Fruit fly (Drosophila melanogaster) whole organism, adult: ENCODE data around the gene CG42729.

ENCODE experiments used
- CG11617 ChIP-seq: fragments of 200-800 bp; sonication (Bioruptor generic); optimal IDR thresholded peaks from 2 replicates; lab custom pipeline; 2017; ENCODE audit warnings: mild to moderate bottlenecking, missing biosample characterization, missing genetic modification reagents, missing genetic modification characterization
- CG12768 ChIP-seq: fragments of 200-800 bp; sonication (Bioruptor generic); optimal IDR thresholded peaks from 2 replicates; lab custom pipeline; 2017; ENCODE audit warnings: missing biosample characterization, missing genetic modification characterization, mild to moderate bottlenecking, moderate library complexity, missing genetic modification reagents
- CG14711 ChIP-seq: fragments of 200-800 bp; sonication (Bioruptor generic); optimal IDR thresholded peaks from 2 replicates; lab custom pipeline; 2018; ENCODE audit warnings: missing biosample characterization, mild to moderate bottlenecking, missing genetic modification characterization, moderate library complexity
- CG1620 ChIP-seq: fragments of 200-800 bp; sonication (Bioruptor generic); optimal IDR thresholded peaks from 2 replicates; lab custom pipeline; 2016; ENCODE audit warnings: missing biosample characterization, missing genetic modification characterization
- CG33017 ChIP-seq: fragments of 200-800 bp; sonication (Bioruptor generic); optimal IDR thresholded peaks from 2 replicates; lab custom pipeline; 2018; ENCODE audit warnings: missing biosample characterization, mild to moderate bottlenecking, missing genetic modification characterization, moderate library complexity
- CG5204 ChIP-seq: fragments of 200-800 bp; sonication (Bioruptor generic); optimal IDR thresholded peaks from 2 replicates; lab custom pipeline; 2016; ENCODE audit warnings: missing biosample characterization, missing genetic modification characterization
- CG7045 ChIP-seq: fragments of 200-800 bp; sonication (Bioruptor generic); optimal IDR thresholded peaks from 2 replicates; lab custom pipeline; 2017; ENCODE audit warnings: missing biosample characterization, mild to moderate bottlenecking, missing genetic modification characterization
- CG7101 ChIP-seq: fragments of 200-800 bp; sonication (Bioruptor generic); optimal IDR thresholded peaks from 2 replicates; lab custom pipeline; 2018; ENCODE audit warnings: missing biosample characterization, mild to moderate bottlenecking, missing genetic modification characterization, moderate library complexity
- Clk ChIP-seq: fragments of 200-800 bp; sonication (Bioruptor generic); optimal IDR thresholded peaks from 2 replicates; lab custom pipeline; 2017; ENCODE audit warnings: missing biosample characterization, missing genetic modification characterization
- Crg-1 ChIP-seq: fragments of 200-800 bp; sonication (Bioruptor generic); optimal IDR thresholded peaks from 2 replicates; lab custom pipeline; 2016; ENCODE audit warnings: missing biosample characterization, missing genetic modification characterization
- Hr96 ChIP-seq: fragments of 200-800 bp; sonication (Bioruptor generic); optimal IDR thresholded peaks from 2 replicates; lab custom pipeline; 2016; ENCODE audit warnings: missing biosample characterization, missing genetic modification characterization
- Mnt ChIP-seq: fragments of 200-800 bp; sonication (Bioruptor generic); optimal IDR thresholded peaks from 2 replicates; lab custom pipeline; 2016; ENCODE audit warnings: missing biosample characterization, mild to moderate bottlenecking, missing genetic modification characterization
- bab1 ChIP-seq: fragments of 200-800 bp; sonication (Bioruptor generic); optimal IDR thresholded peaks from 3 replicates; lab custom pipeline; 2019; ENCODE audit warnings: missing biosample characterization, mild to moderate bottlenecking, missing genetic modification characterization, moderate library complexity
- cic ChIP-seq: fragments of 200-800 bp; sonication (Bioruptor generic); optimal IDR thresholded peaks from 2 replicates; lab custom pipeline; 2017; ENCODE audit warnings: missing biosample characterization, mild to moderate bottlenecking, missing genetic modification characterization, moderate library complexity
- cnc ChIP-seq, 2 experiments: fragments of >200 bp; optimal IDR thresholded peaks; 2 replicates each; lab custom pipeline; 2017
- kay ChIP-seq: fragments of 200-800 bp; sonication (Bioruptor generic); peaks from one replicate; lab custom pipeline; 2016; ENCODE audit warnings: missing biosample characterization, missing genetic modification characterization, borderline replicate concordance
- ovo ChIP-seq: fragments of 200-800 bp; sonication (Bioruptor generic); optimal IDR thresholded peaks from 2 replicates; lab custom pipeline; 2016; ENCODE audit warnings: missing biosample characterization, missing genetic modification characterization
- pad ChIP-seq: fragments of 200-800 bp; sonication (Bioruptor generic); optimal IDR thresholded peaks from 3 replicates; lab custom pipeline; 2017; ENCODE audit warnings: missing biosample characterization, missing genetic modification characterization, mild to moderate bottlenecking, moderate library complexity, missing genetic modification reagents
- tj ChIP-seq: fragments of 200-800 bp; sonication (Bioruptor generic); optimal IDR thresholded peaks from 3 replicates; lab custom pipeline; 2017; ENCODE audit warnings: missing biosample characterization, mild to moderate bottlenecking, missing genetic modification characterization, moderate library complexity
- toe ChIP-seq: fragments of 200-800 bp; sonication (Bioruptor generic); optimal IDR thresholded peaks from 2 replicates; lab custom pipeline; 2016; ENCODE audit warnings: missing biosample characterization, missing genetic modification characterization

CG42729 gene

dm6 chr3L:15523806-15524346, 3.4 kb downstream of the CG42729 start, which contains the start of gene CG7945:
Gene CG7945 (minus strand): TSS chr3L:15524137.
- TF ChIP-seq Mnt (GFP tag; lab: Kevin White, UChicago) (no peak), cic (no peak), CG5204 (GFP tag; lab: Kevin White, UChicago) (no peak), Crg-1 (GFP tag; lab: Kevin White, UChicago) (no peak), CG11617 (GFP tag; lab: Kevin White, UChicago) (no peak), tj (GFP tag; lab: Kevin White, UChicago) (no peak), CG12768 (GFP tag; lab: Kevin White, UChicago) (no peak), Hr96 (GFP tag; lab: Kevin White, UChicago) (no peak), toe (no peak), CG1620 (GFP tag; lab: Kevin White, UChicago) (no peak), pad (no peak), CG7101 (tag; lab: Kevin White, UChicago) (no peak), cnc (optimal IDR thresholded peaks at IDR 0.05; lab: Kevin White, UChicago) (no peak), kay (GFP tag; lab: Kevin White, UChicago) (peak; percentile 8), ovo (GFP tag; lab: Kevin White, UChicago) (no peak), CG14711 (tag; lab: Kevin White, UChicago) (no peak), CG33017 (tag; lab: Kevin White, UChicago) (no peak), bab1 (GFP tag; lab: Kevin White, UChicago) (peak; percentile 70)

- TF ChIP-seq CG7101 (tag; lab: Kevin White, UChicago) (no peak), pad (no peak), CG33017 (tag; lab: Kevin White, UChicago) (no peak), CG7045 (GFP tag; lab: Kevin White, UChicago) (no peak), tj (GFP tag; lab: Kevin White, UChicago) (peak; percentile 82), Clk (GFP tag; lab: Kevin White, UChicago) (no peak), CG14711 (tag; lab: Kevin White, UChicago) (no peak), CG5204 (GFP tag; lab: Kevin White, UChicago) (no peak), toe (no peak), CG1620 (GFP tag; lab: Kevin White, UChicago) (no peak), bab1 (GFP tag; lab: Kevin White, UChicago) (peak; percentile 7), CG11617 (GFP tag; lab: Kevin White, UChicago) (no peak), Hr96 (GFP tag; lab: Kevin White, UChicago) (no peak)
These were observed 7.0 kb downstream of the CG42729 start, which contains the start of gene yellow-k for dm6 chr3L:15520320-15520719. Gene yellow-k (plus strand): TSS chr3L:15520620.

- no peak for TF ChIP-seq CG1620 (GFP tag; lab: Kevin White, UChicago)
- TF ChIP-seq kay (GFP tag; lab: Kevin White, UChicago) = no peak
- no peak for TF ChIP-seq cic
- no peak for TF ChIP-seq bab1 (GFP tag; lab: Kevin White, UChicago)
- no peak for TF ChIP-seq tj (GFP tag; lab: Kevin White, UChicago)
- TF ChIP-seq CG11617 (GFP tag; lab: Kevin White, UChicago) = no peak
- no peak for TF ChIP-seq CG14711 (tag; lab: Kevin White, UChicago)
These were observed 7.4 kb downstream of the CG42729 start for dm6 chr3L:15519920-15520319.

- TF ChIP-seq CG14711 (tag; lab: Kevin White, UChicago) = no peak
- no peak for TF ChIP-seq CG7101 (tag; lab: Kevin White, UChicago)
- TF ChIP-seq ovo (GFP tag; lab: Kevin White, UChicago) = no peak
- TF ChIP-seq CG7045 (GFP tag; lab: Kevin White, UChicago) = no peak
- no peak for TF ChIP-seq CG11617 (GFP tag; lab: Kevin White, UChicago)
These were observed 7.8 kb downstream of the CG42729 start, which contains the start of gene mex1 for dm6 chr3L:15519492-15519891. Gene mex1 (minus strand): TSS chr3L:15519592.

- TF ChIP-seq CG33017 (tag; lab: Kevin White, UChicago) = no peak
- TF ChIP-seq cic = peak; percentile 33
- TF ChIP-seq pad = no peak
- TF ChIP-seq kay (GFP tag; lab: Kevin White, UChicago) = peak; percentile 8
- no peak for TF ChIP-seq tj (GFP tag; lab: Kevin White, UChicago)
- TF ChIP-seq Mnt (GFP tag; lab: Kevin White, UChicago) = peak; percentile 35
- TF ChIP-seq CG12768 (GFP tag; lab: Kevin White, UChicago) = no peak
- TF ChIP-seq CG5204 (GFP tag; lab: Kevin White, UChicago) = no peak
- no peak for TF ChIP-seq ovo (GFP tag; lab: Kevin White, UChicago)
These were observed 9.0 kb downstream of the CG42729 start for dm6 chr3L:15518344-15518743.

dm6 chr3L:15517508-15517907, 9.8 kb downstream of the CG42729 start:
- TF ChIP-seq pad (no peak), CG7101 (tag; lab: Kevin White, UChicago) (no peak), Mnt (GFP tag; lab: Kevin White, UChicago) (no peak), CG11617 (GFP tag; lab: Kevin White, UChicago) (no peak), Clk (GFP tag; lab: Kevin White, UChicago) (no peak), toe (no peak), cic (peak; percentile 12), kay (GFP tag; lab: Kevin White, UChicago) (peak; percentile 50), tj (GFP tag; lab: Kevin White, UChicago) (no peak), CG33017 (tag; lab: Kevin White, UChicago) (no peak), cnc (optimal IDR thresholded peaks at IDR 0.05; lab: Kevin White, UChicago) (no peak), Crg-1 (GFP tag; lab: Kevin White, UChicago) (no peak), CG1620 (GFP tag; lab: Kevin White, UChicago) (no peak)
